Worm (Caenorhabditis elegans) whole organism, L2 larva: ENCODE data around the gene rsd-3.
A peak's percentile ranks its signal among the peaks of the same experiment; 100 is the strongest.

Source experiments
- C34F6.9 ChIP-seq: fragments of 150-350 bp; optimal IDR thresholded peaks from 2 replicates; lab custom pipeline; 2014; ENCODE audit warnings: missing biosample characterization, missing genetic modification characterization
- F13H6.1 ChIP-seq: sonication (generic microtip); optimal IDR thresholded peaks from 2 replicates; lab custom pipeline; 2016; ENCODE audit warnings: missing genetic modification characterization, missing compliant biosample characterization
- R02D3.7 ChIP-seq: fragments of 150-350 bp; optimal IDR thresholded peaks from 2 replicates; lab custom pipeline; 2014; ENCODE audit warnings: missing biosample characterization, missing genetic modification characterization
- ZK546.5 ChIP-seq: sonication (generic microtip); optimal IDR thresholded peaks from 2 replicates; lab custom pipeline; 2017; ENCODE audit warnings: missing biosample characterization, missing genetic modification characterization
- alr-1 ChIP-seq: fragments of 150-350 bp; optimal IDR thresholded peaks from 2 replicates; lab custom pipeline; 2014; ENCODE audit warnings: missing biosample characterization, missing genetic modification characterization
- aly-2 ChIP-seq: fragments of 150-350 bp; optimal IDR thresholded peaks from 2 replicates; lab custom pipeline; 2014; ENCODE audit warnings: missing biosample characterization, missing genetic modification characterization
- ama-1 ChIP-seq: fragments of 150-350 bp; optimal IDR thresholded peaks from 2 replicates; lab custom pipeline; 2018; ENCODE audit warnings: inconsistent platforms
- ceh-16 ChIP-seq: fragments of 150-350 bp; optimal IDR thresholded peaks from 2 replicates; lab custom pipeline; 2014; ENCODE audit warnings: missing biosample characterization, missing genetic modification characterization
- ceh-82 ChIP-seq: fragments of 150-350 bp; optimal IDR thresholded peaks from 2 replicates; lab custom pipeline; 2014; ENCODE audit warnings: missing biosample characterization, missing genetic modification characterization
- crh-2 ChIP-seq: sonication (generic microtip); optimal IDR thresholded peaks from 2 replicates; lab custom pipeline; 2017; ENCODE audit warnings: missing biosample characterization, missing genetic modification characterization
- dmd-4 ChIP-seq: sonication (generic microtip); optimal IDR thresholded peaks from 2 replicates; lab custom pipeline; 2017; ENCODE audit warnings: missing biosample characterization, missing genetic modification characterization
- egl-27 ChIP-seq: sonication (generic microtip); optimal IDR thresholded peaks from 3 replicates; lab custom pipeline; 2017; ENCODE audit warnings: missing biosample characterization, missing genetic modification reagents, missing genetic modification characterization
- elt-1 ChIP-seq: fragments of 150-350 bp; optimal IDR thresholded peaks from 2 replicates; lab custom pipeline; 2014; ENCODE audit warnings: missing biosample characterization, missing genetic modification characterization
- elt-3 ChIP-seq: sonication (generic microtip); optimal IDR thresholded peaks from 2 replicates; lab custom pipeline; 2017; ENCODE audit warnings: missing biosample characterization, missing genetic modification characterization
- fos-1 ChIP-seq: fragments of 150-350 bp; optimal IDR thresholded peaks from 2 replicates; lab custom pipeline; 2014; ENCODE audit warnings: missing biosample characterization, missing genetic modification characterization
- gmeb-1 ChIP-seq: fragments of 150-350 bp; optimal IDR thresholded peaks from 2 replicates; lab custom pipeline; 2014; ENCODE audit warnings: missing biosample characterization, missing genetic modification characterization
- lin-11 ChIP-seq: fragments of 150-350 bp; sonication (generic microtip); optimal IDR thresholded peaks from 2 replicates; lab custom pipeline; 2014; ENCODE audit warnings: missing biosample characterization, missing genetic modification characterization, inconsistent platforms, mixed read lengths
- lin-13 ChIP-seq: fragments of 150-350 bp; optimal IDR thresholded peaks from 2 replicates; lab custom pipeline; 2014; ENCODE audit warnings: missing biosample characterization, missing genetic modification reagents, missing genetic modification characterization
- lin-39 ChIP-seq: fragments of 150-350 bp; optimal IDR thresholded peaks from 2 replicates; lab custom pipeline; 2014; ENCODE audit warnings: missing biosample characterization, missing genetic modification reagents, missing genetic modification characterization
- lsy-2 ChIP-seq, 2 experiments: fragments of 150-350 bp in 1 of 2; sonication (generic microtip) in 1 of 2; optimal IDR thresholded peaks; 2 replicates each; lab custom pipeline; 2014 to 2017; ENCODE audit warnings: missing biosample characterization in 2 of 2, missing genetic modification characterization in 2 of 2
- mab-5 ChIP-seq: fragments of 150-350 bp; optimal IDR thresholded peaks from 2 replicates; lab custom pipeline; 2014; ENCODE audit warnings: missing biosample characterization, missing genetic modification characterization
- mbf-1 ChIP-seq: sonication (generic microtip); optimal IDR thresholded peaks from 2 replicates; lab custom pipeline; 2017; ENCODE audit warnings: missing biosample characterization, missing genetic modification characterization
- nhr-10 ChIP-seq: sonication (generic microtip); optimal IDR thresholded peaks from 2 replicates; lab custom pipeline; 2017; ENCODE audit warnings: missing biosample characterization, missing genetic modification characterization
- nhr-11 ChIP-seq: fragments of 150-350 bp; optimal IDR thresholded peaks from 2 replicates; lab custom pipeline; 2014; ENCODE audit warnings: missing biosample characterization, missing genetic modification characterization
- nhr-12 ChIP-seq: fragments of 150-350 bp; optimal IDR thresholded peaks from 2 replicates; lab custom pipeline; 2014; ENCODE audit warnings: missing biosample characterization, missing genetic modification characterization
- nhr-129 ChIP-seq: fragments of 150-350 bp; optimal IDR thresholded peaks from 2 replicates; lab custom pipeline; 2014; ENCODE audit warnings: missing biosample characterization, missing genetic modification characterization
- nhr-23 ChIP-seq: fragments of 150-350 bp; optimal IDR thresholded peaks from 2 replicates; lab custom pipeline; 2014; ENCODE audit warnings: missing biosample characterization, missing genetic modification reagents, missing genetic modification characterization
- nhr-237 ChIP-seq: fragments of 150-350 bp; optimal IDR thresholded peaks from 2 replicates; lab custom pipeline; 2014; ENCODE audit warnings: missing biosample characterization, missing genetic modification characterization
- nhr-6 ChIP-seq: fragments of 150-350 bp; optimal IDR thresholded peaks from 2 replicates; lab custom pipeline; 2014; ENCODE audit warnings: missing biosample characterization, missing genetic modification characterization
- nhr-77 ChIP-seq: fragments of 150-350 bp; optimal IDR thresholded peaks from 2 replicates; lab custom pipeline; 2014; ENCODE audit warnings: missing biosample characterization, missing genetic modification characterization
- peb-1 ChIP-seq: fragments of 150-350 bp; optimal IDR thresholded peaks from 2 replicates; lab custom pipeline; 2014; ENCODE audit warnings: missing biosample characterization, missing genetic modification characterization
- sem-4 ChIP-seq: fragments of 150-350 bp; optimal IDR thresholded peaks from 2 replicates; lab custom pipeline; 2014; ENCODE audit warnings: missing biosample characterization, missing genetic modification reagents, missing genetic modification characterization
- skn-1 ChIP-seq: sonication (generic microtip); optimal IDR thresholded peaks from 2 replicates; lab custom pipeline; 2017; ENCODE audit warnings: missing biosample characterization, missing genetic modification characterization
- sma-3 ChIP-seq: sonication (generic microtip); optimal IDR thresholded peaks from 2 replicates; lab custom pipeline; 2016; ENCODE audit warnings: missing genetic modification reagents, missing genetic modification characterization, missing compliant biosample characterization
- sma-9 ChIP-seq, 2 experiments: fragments of 150-350 bp in 1 of 2; sonication (generic microtip) in 1 of 2; optimal IDR thresholded peaks; 2 replicates each; lab custom pipeline; 2014 to 2016; ENCODE audit warnings: missing genetic modification characterization in 2 of 2, mild to moderate bottlenecking in 1 of 2, missing biosample characterization in 1 of 2, missing compliant biosample characterization in 1 of 2, missing genetic modification reagents in 1 of 2, moderate library complexity in 1 of 2
- unc-39 ChIP-seq: fragments of 150-350 bp; optimal IDR thresholded peaks from 2 replicates; lab custom pipeline; 2014; ENCODE audit warnings: missing biosample characterization, missing genetic modification characterization
- unc-62 ChIP-seq: fragments of 150-350 bp; optimal IDR thresholded peaks from 2 replicates; lab custom pipeline; 2014; ENCODE audit warnings: missing biosample characterization, missing genetic modification reagents, missing genetic modification characterization
- ztf-11 ChIP-seq: sonication (generic microtip); optimal IDR thresholded peaks from 2 replicates; lab custom pipeline; 2017; ENCODE audit warnings: missing biosample characterization, missing genetic modification characterization

Gene rsd-3

DNA sequence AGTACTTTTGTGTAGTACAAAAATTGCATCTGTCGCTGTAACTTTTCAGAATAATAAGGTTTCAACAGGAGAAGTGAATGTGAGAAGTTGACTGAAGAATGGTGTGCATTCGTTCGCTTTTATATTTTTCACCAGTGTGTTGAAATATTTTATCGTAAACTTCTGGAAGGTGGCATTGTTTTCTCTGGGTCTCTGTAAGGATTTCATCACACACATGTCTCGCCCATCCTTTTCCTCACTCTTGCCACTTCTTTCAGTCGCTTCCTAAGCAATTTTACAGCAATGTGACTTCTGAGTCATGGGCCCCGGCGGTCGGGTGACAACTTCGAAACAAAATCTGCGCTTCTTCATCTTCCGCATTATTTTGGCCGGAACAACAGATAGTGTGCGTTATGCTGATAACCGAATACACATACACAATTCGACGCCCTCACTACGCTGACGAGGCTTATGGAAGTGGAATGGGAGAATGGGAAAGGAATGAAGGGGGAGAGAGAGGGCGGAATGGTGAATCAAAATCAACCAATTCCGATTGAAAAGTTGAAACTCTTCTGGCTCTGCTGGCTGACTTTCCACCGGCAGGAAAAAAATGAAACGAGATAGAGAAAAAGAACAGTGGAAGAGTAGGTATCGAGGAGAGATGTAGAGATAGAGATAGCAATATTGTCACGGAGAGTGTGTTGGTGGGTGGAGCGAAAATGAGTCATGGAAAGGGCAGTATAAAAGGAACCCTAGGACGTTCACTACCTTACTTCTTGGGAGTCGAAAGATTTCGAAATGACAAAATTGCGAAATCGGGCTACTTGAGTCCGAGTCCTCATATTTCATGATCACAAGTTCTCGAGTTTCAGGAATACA is 6.7 kb upstream of the rsd-3 start (continued):
- TF ChIP-seq peb-1 (tag; lab: Kevin White, UChicago) (no peak), ceh-82 (tag; lab: Kevin White, UChicago) (no peak), nhr-129 (tag; lab: Kevin White, UChicago) (peak; percentile 40), ceh-16 (tag; lab: Kevin White, UChicago) (no peak), ztf-11 (no peak), mbf-1 (no peak)

DNA sequence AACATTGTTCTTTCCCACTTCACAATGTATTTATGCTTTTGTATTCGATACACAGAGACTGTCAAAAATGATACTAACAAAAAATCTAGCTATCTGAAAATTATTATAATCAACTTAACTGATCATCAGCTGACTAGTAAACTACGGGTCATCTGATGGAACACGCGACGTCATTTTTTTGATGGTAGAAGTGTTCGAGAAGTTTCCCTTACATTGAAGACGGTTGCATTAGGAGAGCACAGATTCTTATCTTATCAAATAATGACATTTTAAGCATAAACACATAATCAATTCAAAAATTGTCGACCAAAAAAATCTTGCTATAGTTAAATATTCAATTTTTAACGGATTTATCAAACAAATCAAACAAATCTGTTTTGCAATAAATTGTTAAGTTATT is 5.6 kb upstream of the rsd-3 start:
- TF ChIP-seq nhr-11 (tag; lab: Kevin White, UChicago): no peak
- TF ChIP-seq ceh-16 (tag; lab: Kevin White, UChicago): no peak
- peak; percentile 27 for TF ChIP-seq crh-2
- no peak for TF ChIP-seq mbf-1
- TF ChIP-seq lin-11 (tag; lab: Kevin White, UChicago): no peak
- no peak for TF ChIP-seq nhr-12 (tag; lab: Kevin White, UChicago)
- TF ChIP-seq sma-9 (GFP tag; optimal IDR thresholded peaks at IDR 0.05; lab: Kevin White, UChicago): peak; percentile 65
- TF ChIP-seq sma-9 (tag; optimal IDR thresholded peaks at IDR 0.05; lab: Kevin White, UChicago): no peak
- peak; percentile 13 for TF ChIP-seq F13H6.1
- no peak for TF ChIP-seq gmeb-1
- TF ChIP-seq sem-4 (tag; lab: Kevin White, UChicago): no peak
- no peak for TF ChIP-seq lin-13 (GFP tag; lab: Kevin White, UChicago)
- no peak for TF ChIP-seq elt-1
- TF ChIP-seq nhr-77 (tag; lab: Kevin White, UChicago): no peak
- peak; percentile 35 for TF ChIP-seq sma-3 (GFP tag; lab: Kevin White, UChicago)
- peak; percentile 47 for TF ChIP-seq fos-1 (tag; lab: Kevin White, UChicago)

DNA sequence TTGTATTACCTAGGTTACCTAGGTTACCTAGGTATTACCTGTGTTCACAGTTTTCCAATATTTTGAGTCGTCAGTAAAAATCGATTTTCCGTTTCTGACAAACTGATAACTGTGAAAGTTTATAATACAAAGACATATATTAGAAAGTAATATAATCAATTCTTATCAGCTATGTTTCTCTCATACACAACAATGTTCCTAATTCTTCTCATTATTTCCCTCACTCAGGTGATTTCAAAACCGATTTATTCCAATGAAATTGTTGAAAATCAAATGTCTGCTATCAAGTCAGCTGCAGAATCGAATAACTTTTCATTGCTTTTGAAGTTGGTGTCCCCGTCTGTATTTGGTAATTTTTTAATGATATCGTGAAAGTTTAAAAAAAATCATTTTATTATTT is 5.8 kb downstream of the rsd-3 start, which contains the start of gene C34E11.4:
TSS of gene C34E11.4 (plus strand) at position 154 of the 400 bp plus-strand sequence.
- TF ChIP-seq nhr-23 (tag; lab: Kevin White, UChicago) (no peak), lin-13 (GFP tag; lab: Kevin White, UChicago) (no peak), elt-3 (tag; lab: Kevin White, UChicago) (no peak), egl-27 (tag; lab: Kevin White, UChicago) (no peak), nhr-10 (tag; lab: Kevin White, UChicago) (no peak), unc-62 (GFP tag; lab: Kevin White, UChicago) (no peak), lin-11 (tag; lab: Kevin White, UChicago) (no peak), mab-5 (no peak), C34F6.9 (tag; lab: Kevin White, UChicago) (no peak), unc-39 (tag; lab: Kevin White, UChicago) (no peak), sma-3 (GFP tag; lab: Kevin White, UChicago) (no peak), mbf-1 (no peak), lin-39 (tag; lab: Kevin White, UChicago) (no peak), nhr-6 (tag; lab: Kevin White, UChicago) (no peak), lsy-2 (tag; optimal IDR thresholded peaks at IDR 0.05; lab: Kevin White, UChicago) (no peak), ama-1 (no peak), nhr-237 (tag; lab: Kevin White, UChicago) (no peak), nhr-11 (tag; lab: Kevin White, UChicago) (no peak), ZK546.5 (no peak)

DNA sequence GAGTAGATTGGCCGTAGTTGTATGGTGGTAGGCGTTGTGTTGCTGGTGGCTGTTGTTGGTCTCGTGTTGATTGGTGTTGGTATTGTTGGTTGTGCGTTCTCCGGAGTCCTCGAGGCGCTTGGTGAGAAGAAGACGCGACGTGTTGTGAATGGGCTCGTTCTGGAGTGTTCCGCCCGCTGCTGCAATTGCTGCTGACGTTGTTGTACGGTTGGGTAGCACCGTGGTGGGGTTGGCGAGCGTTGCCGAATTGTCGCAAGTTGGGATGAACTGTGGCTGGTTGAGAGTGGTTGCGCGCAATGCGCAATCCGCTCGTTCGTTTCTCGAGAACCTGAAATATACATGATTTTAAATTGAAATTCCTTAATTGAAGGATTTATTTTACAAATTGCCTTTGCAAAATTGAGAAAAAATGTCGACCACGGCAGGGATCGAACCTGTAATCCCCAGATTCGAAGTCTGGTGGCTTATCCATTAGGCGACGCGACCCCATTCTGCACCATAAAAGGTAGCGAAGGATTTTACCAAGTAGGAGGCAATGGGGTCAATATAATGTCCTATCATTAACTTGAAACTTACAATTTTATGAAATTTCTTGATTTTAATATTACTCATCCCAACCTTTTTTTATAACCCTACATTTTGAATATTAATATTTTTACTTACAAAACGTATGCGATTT is 8.0 kb downstream of the rsd-3 start:
- TF ChIP-seq nhr-10 (tag; lab: Kevin White, UChicago) (no peak), aly-2 (tag; lab: Kevin White, UChicago) (no peak), ZK546.5 (no peak), lin-11 (tag; lab: Kevin White, UChicago) (no peak), elt-3 (tag; lab: Kevin White, UChicago) (no peak), mab-5 (no peak), dmd-4 (tag; lab: Kevin White, UChicago) (no peak), skn-1 (no peak), ztf-11 (no peak), alr-1 (no peak), R02D3.7 (tag; lab: Kevin White, UChicago) (no peak), crh-2 (no peak), peb-1 (tag; lab: Kevin White, UChicago) (no peak), gmeb-1 (no peak), unc-39 (tag; lab: Kevin White, UChicago) (no peak)
